Fruit fly (Drosophila melanogaster): ENCODE data around the gene tbrd-1.

Gene tbrd-1

DNA sequence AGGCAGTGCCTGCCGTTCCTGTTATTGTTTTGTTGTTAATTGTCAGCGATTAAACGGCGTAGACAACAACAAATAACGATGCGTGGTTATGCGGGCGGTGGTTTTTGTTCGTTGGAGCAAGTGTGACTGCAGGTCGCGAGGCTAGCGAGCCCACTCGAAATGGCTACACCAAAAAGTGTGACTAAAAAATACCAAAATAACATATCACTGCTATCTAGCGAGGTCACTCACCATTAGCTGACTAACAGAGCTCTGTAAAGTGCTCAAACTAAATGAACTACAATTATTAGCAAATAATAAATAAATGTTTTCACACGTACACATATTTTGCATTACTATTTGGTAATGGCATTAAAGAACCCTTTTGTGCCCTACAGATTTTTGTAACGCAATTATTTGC, 3.4 kb downstream of the tbrd-1 start, which contains the start of gene Pli (continued):
- TF ChIP-seq CG16779 (tag; optimal IDR thresholded peaks at IDR 0.05) (no peak), CG31627 (GFP tag; optimal IDR thresholded peaks at IDR 0.05) (no peak), CG8119 (GFP tag; IDR thresholded peaks at IDR 0.05) (no peak), Eip75B (GFP tag; optimal IDR thresholded peaks at IDR 0.05) (peak; percentile 1), CG8319 (GFP tag; optimal IDR thresholded peaks at IDR 0.05) (no peak), Hr4 (GFP tag; optimal IDR thresholded peaks at IDR 0.05) (no peak), Gug (GFP tag; IDR thresholded peaks at IDR 0.05) (no peak)

DNA sequence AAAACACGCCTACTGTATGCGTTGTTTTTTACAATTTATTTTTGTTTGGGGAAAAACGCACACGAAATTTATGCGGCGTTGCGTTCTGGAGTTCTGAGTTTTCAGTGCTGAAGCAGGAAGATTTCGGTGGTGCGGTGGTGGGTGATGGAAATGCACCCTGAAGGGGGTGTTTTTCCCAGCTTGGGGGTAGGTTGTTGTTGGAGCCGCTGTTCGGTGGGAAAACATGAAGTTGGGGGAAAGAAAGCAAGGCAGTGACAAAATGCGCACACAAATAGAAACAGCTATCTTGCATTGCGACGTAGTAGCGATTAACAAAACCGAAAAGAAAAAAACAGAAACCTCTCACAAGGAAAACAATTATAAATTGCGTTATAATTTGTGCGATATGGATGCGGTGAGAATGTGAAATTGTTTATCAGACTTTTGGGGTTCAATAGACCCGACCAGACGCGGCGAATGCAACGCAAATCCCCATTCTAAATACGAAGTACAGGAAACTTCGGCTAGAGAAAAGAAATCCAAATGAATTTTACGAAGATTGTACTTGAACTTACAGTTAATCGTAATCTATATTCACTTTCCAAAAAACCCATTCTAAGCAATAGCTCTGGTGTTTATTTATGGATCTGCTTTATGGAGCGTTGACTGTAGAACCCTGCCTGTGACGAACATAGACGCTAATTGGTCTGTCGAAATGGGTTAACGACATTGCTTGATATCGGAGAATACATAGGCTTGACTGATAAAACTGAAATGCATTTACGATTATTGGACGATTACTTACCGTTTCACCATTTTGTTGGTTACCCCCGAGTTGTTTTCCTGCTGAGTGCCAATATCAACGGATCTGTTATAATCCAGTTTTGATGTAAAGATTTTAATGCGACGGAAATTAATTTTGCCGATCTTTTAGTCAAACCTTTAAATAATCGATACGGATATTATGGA, 4.8 kb downstream of the tbrd-1 start:
- TF ChIP-seq CG10631 (GFP tag; optimal IDR thresholded peaks at IDR 0.05) (peak; percentile 14), Ets21C (GFP tag; optimal IDR thresholded peaks at IDR 0.05) (peak; percentile 43), CG11902 (GFP tag; optimal IDR thresholded peaks at IDR 0.05) (no peak), Sox14 (GFP tag; optimal IDR thresholded peaks at IDR 0.05) (peak; percentile 15), vri (GFP tag; optimal IDR thresholded peaks at IDR 0.05) (peak; percentile 92), CG3032 (tag; optimal IDR thresholded peaks at IDR 0.05) (no peak), CG32006 (GFP tag; optimal IDR thresholded peaks at IDR 0.05) (peak; percentile 35), CG8119 (GFP tag; IDR thresholded peaks at IDR 0.05) (peak; percentile 27; the same call in 2 of the 3 replicates), CG8632 (GFP tag; optimal IDR thresholded peaks at IDR 0.05) (peak; percentile 11), lz (GFP tag; optimal IDR thresholded peaks at IDR 0.05) (peak; percentile 65), Eip78C (GFP tag) (peak; percentile 90), eg (GFP tag; IDR thresholded peaks at IDR 0.05) (peak; percentile 64), Hr39 (GFP tag; optimal IDR thresholded peaks at IDR 0.05) (peak; percentile 73), svp (GFP tag) (peak; percentile 78), cyc (GFP tag; optimal IDR thresholded peaks at IDR 0.05) (peak; percentile 80), Blimp-1 (GFP tag; optimal IDR thresholded peaks at IDR 0.05) (peak; percentile 30), topi (GFP tag; optimal IDR thresholded peaks at IDR 0.05) (peak; percentile 59), CG11294 (GFP tag; IDR thresholded peaks at IDR 0.05) (no peak), CG34406 (GFP tag; optimal IDR thresholded peaks at IDR 0.05) (no peak), CG31627 (GFP tag; optimal IDR thresholded peaks at IDR 0.05) (peak; percentile 73), fd85E (GFP tag; optimal IDR thresholded peaks at IDR 0.05) (no peak), Hr4 (GFP tag; optimal IDR thresholded peaks at IDR 0.05) (peak; percentile 52), CG11762 (GFP tag; optimal IDR thresholded peaks at IDR 0.05; ENCODE audit: insufficient read depth) (no peak), salr (GFP tag; optimal IDR thresholded peaks at IDR 0.05) (no peak), acj6 (GFP tag; optimal IDR thresholded peaks at IDR 0.05) (peak; percentile 17), CG1621 (tag; optimal IDR thresholded peaks at IDR 0.05) (no peak), spab (GFP tag; optimal IDR thresholded peaks at IDR 0.05) (no peak), Sox15 (GFP tag; optimal IDR thresholded peaks at IDR 0.05) (peak; percentile 25), esn (GFP tag; optimal IDR thresholded peaks at IDR 0.05) (peak; percentile 75), CG7368 (GFP tag; optimal IDR thresholded peaks at IDR 0.05) (peak; percentile 22), CG8319 (GFP tag; optimal IDR thresholded peaks at IDR 0.05) (no peak), Eip75B (GFP tag; optimal IDR thresholded peaks at IDR 0.05) (peak; percentile 29), OdsH (GFP tag; optimal IDR thresholded peaks at IDR 0.05) (peak; percentile 53), Eip93F (GFP tag; optimal IDR thresholded peaks at IDR 0.05) (peak; percentile 83), CG6854 (GFP tag; optimal IDR thresholded peaks at IDR 0.05) (peak; percentile 11), CG10669 (GFP tag; optimal IDR thresholded peaks at IDR 0.05) (no peak), pdm3 (GFP tag; optimal IDR thresholded peaks at IDR 0.05) (peak; percentile 34), fkh (GFP tag; optimal IDR thresholded peaks at IDR 0.05) (no peak), CG3919 (GFP tag; optimal IDR thresholded peaks at IDR 0.05) (peak; percentile 41), Lpt (GFP tag; optimal IDR thresholded peaks at IDR 0.05) (no peak), CG6792 (GFP tag; optimal IDR thresholded peaks at IDR 0.05) (peak; percentile 55), Ets96B (tag; optimal IDR thresholded peaks at IDR 0.05) (peak; percentile 11), Met (GFP tag; optimal IDR thresholded peaks at IDR 0.05) (peak; percentile 73), net (GFP tag; optimal IDR thresholded peaks at IDR 0.05) (no peak), CG9139 (GFP tag; optimal IDR thresholded peaks at IDR 0.05) (no peak), achi (GFP tag; optimal IDR thresholded peaks at IDR 0.05) (no peak)

Data from whole organism, prepupa.